Worm (Caenorhabditis elegans): Measurements from ENCODE around the gene R02D5.10.

R02D5.10 gene

ce11 chrV:14481987-14482386, at the start of gene R02D5.10:
Gene R02D5.10 (plus strand): TSS chrV:14482287.
- TF ChIP-seq ceh-83 (GFP tag; optimal IDR thresholded peaks at IDR 0.05) = no peak
- TF ChIP-seq drap-1 (GFP tag; optimal IDR thresholded peaks at IDR 0.05) = no peak
- no peak for TF ChIP-seq ztf-11 (tag; optimal IDR thresholded peaks at IDR 0.05)
- TF ChIP-seq ham-2 (GFP tag; optimal IDR thresholded peaks at IDR 0.05) = no peak
- TF ChIP-seq nhr-28 (tag; optimal IDR thresholded peaks at IDR 0.05) = no peak
- no peak for TF ChIP-seq ceh-39 (tag; optimal IDR thresholded peaks at IDR 0.05)
- TF ChIP-seq blmp-1 (tag; optimal IDR thresholded peaks at IDR 0.05) = no peak
- TF ChIP-seq unc-62 (GFP tag; optimal IDR thresholded peaks at IDR 0.05) = no peak
- no peak for TF ChIP-seq nhr-12 (tag; optimal IDR thresholded peaks at IDR 0.05)
- TF ChIP-seq M03D4.4 (tag; optimal IDR thresholded peaks at IDR 0.05) = no peak
- no peak for TF ChIP-seq cnd-1 (tag; optimal IDR thresholded peaks at IDR 0.05)
- TF ChIP-seq bed-3 (GFP tag; optimal IDR thresholded peaks at IDR 0.05) = no peak
- TF ChIP-seq elt-3 (tag; optimal IDR thresholded peaks at IDR 0.05) = no peak

- TF ChIP-seq lsy-2 (tag; optimal IDR thresholded peaks at IDR 0.05) (no peak), zip-8 (tag; optimal IDR thresholded peaks at IDR 0.05) (peak; percentile 85), nhr-2 (tag; optimal IDR thresholded peaks at IDR 0.05) (peak; percentile 97), lin-13 (tag; optimal IDR thresholded peaks at IDR 0.05) (no peak)
Measured at ce11 chrV:14433584-14433983, 48.5 kb upstream of the R02D5.10 start.

ce11 chrV:14436195-14436594, 45.9 kb upstream of the R02D5.10 start:
- TF ChIP-seq mab-5 (tag; optimal IDR thresholded peaks at IDR 0.05) (no peak), sptf-1 (tag; optimal IDR thresholded peaks at IDR 0.05) (no peak), M03D4.4 (tag; optimal IDR thresholded peaks at IDR 0.05) (no peak), nhr-2 (tag; optimal IDR thresholded peaks at IDR 0.05) (peak; percentile 65)

ce11 chrV:14437355-14437754, 44.7 kb upstream of the R02D5.10 start:
- peak; percentile 53 for TF ChIP-seq nhr-2 (tag; optimal IDR thresholded peaks at IDR 0.05)
- no peak for TF ChIP-seq ces-1 (GFP tag; optimal IDR thresholded peaks at IDR 0.05)
- no peak for TF ChIP-seq hlh-1 (tag; optimal IDR thresholded peaks at IDR 0.05)
- TF ChIP-seq zip-8 (tag; optimal IDR thresholded peaks at IDR 0.05) = peak; percentile 51

- TF ChIP-seq ceh-39 (tag; optimal IDR thresholded peaks at IDR 0.05) = no peak
- no peak for TF ChIP-seq nhr-12 (tag; optimal IDR thresholded peaks at IDR 0.05)
- TF ChIP-seq sptf-1 (tag; optimal IDR thresholded peaks at IDR 0.05) = no peak
- TF ChIP-seq bed-3 (GFP tag; optimal IDR thresholded peaks at IDR 0.05) = no peak
- no peak for TF ChIP-seq cnd-1 (tag; optimal IDR thresholded peaks at IDR 0.05)
- no peak for TF ChIP-seq M03D4.4 (tag; optimal IDR thresholded peaks at IDR 0.05)
- TF ChIP-seq lin-32 (GFP tag; optimal IDR thresholded peaks at IDR 0.05) = peak; percentile 97
- TF ChIP-seq lsy-2 (tag; optimal IDR thresholded peaks at IDR 0.05) = no peak
- TF ChIP-seq flh-1 (GFP tag; optimal IDR thresholded peaks at IDR 0.05) = no peak
- no peak for TF ChIP-seq hlh-1 (tag; optimal IDR thresholded peaks at IDR 0.05)
- no peak for TF ChIP-seq unc-120 (tag; optimal IDR thresholded peaks at IDR 0.05; ENCODE audit: poor library complexity, severe bottlenecking)
- TF ChIP-seq nhr-2 (tag; optimal IDR thresholded peaks at IDR 0.05) = peak; percentile 17
Measured at ce11 chrV:14438099-14438739, 43.9 kb upstream of the R02D5.10 start.

- TF ChIP-seq flh-1 (GFP tag; optimal IDR thresholded peaks at IDR 0.05) = no peak
- no peak for TF ChIP-seq M03D4.4 (tag; optimal IDR thresholded peaks at IDR 0.05)
- TF ChIP-seq lsy-2 (tag; optimal IDR thresholded peaks at IDR 0.05) = no peak
- no peak for TF ChIP-seq elt-3 (tag; optimal IDR thresholded peaks at IDR 0.05)
- TF ChIP-seq lin-32 (GFP tag; optimal IDR thresholded peaks at IDR 0.05) = no peak
- TF ChIP-seq drap-1 (GFP tag; optimal IDR thresholded peaks at IDR 0.05) = no peak
- TF ChIP-seq nhr-28 (tag; optimal IDR thresholded peaks at IDR 0.05) = no peak
- TF ChIP-seq ceh-39 (tag; optimal IDR thresholded peaks at IDR 0.05) = no peak
- TF ChIP-seq unc-62 (GFP tag; optimal IDR thresholded peaks at IDR 0.05) = no peak
- TF ChIP-seq ceh-83 (GFP tag; optimal IDR thresholded peaks at IDR 0.05) = no peak
- no peak for TF ChIP-seq mep-1 (tag; optimal IDR thresholded peaks at IDR 0.05)
- TF ChIP-seq cnd-1 (tag; optimal IDR thresholded peaks at IDR 0.05) = no peak
- no peak for TF ChIP-seq sem-2 (GFP tag; optimal IDR thresholded peaks at IDR 0.05)
- TF ChIP-seq nhr-76 (tag; optimal IDR thresholded peaks at IDR 0.05) = no peak
- TF ChIP-seq bed-3 (GFP tag; optimal IDR thresholded peaks at IDR 0.05) = no peak
Measured at ce11 chrV:14439236-14439635, 42.9 kb upstream of the R02D5.10 start.

- TF ChIP-seq sptf-1 (tag; optimal IDR thresholded peaks at IDR 0.05) = no peak
Measured at ce11 chrV:14440841-14441240, 41.2 kb upstream of the R02D5.10 start, which contains the start of gene F23B12.4. Gene F23B12.4 (plus strand): TSS chrV:14441141.

All from whole organism, mixed stage, embryonic.